Worm (Caenorhabditis elegans): ENCODE measurements around the gene sru-7.

The sru-7 gene

ce11 chrIV:8514546-8514945 is 22.2 kb downstream of the sru-7 start:
- TF ChIP-seq unc-62 (GFP tag; optimal IDR thresholded peaks at IDR 0.05) = no peak

ce11 chrIV:8519949-8520348 is 27.6 kb downstream of the sru-7 start:
- TF ChIP-seq unc-62 (GFP tag; optimal IDR thresholded peaks at IDR 0.05) = no peak

ce11 chrIV:8520594-8520993 is 28.3 kb downstream of the sru-7 start, which contains the start of gene pkg-2:
Gene pkg-2, plus strand, starts transcription at chrIV:8520894.
- no peak for TF ChIP-seq unc-62 (GFP tag; optimal IDR thresholded peaks at IDR 0.05)

ce11 chrIV:8523981-8524380 is 31.6 kb downstream of the sru-7 start:
- TF ChIP-seq unc-62 (GFP tag; optimal IDR thresholded peaks at IDR 0.05) = no peak

ce11 chrIV:8526050-8526449 is 33.7 kb downstream of the sru-7 start:
- no peak for TF ChIP-seq unc-62 (GFP tag; optimal IDR thresholded peaks at IDR 0.05)

ce11 chrIV:8526579-8526978 is 34.2 kb downstream of the sru-7 start:
- no peak for TF ChIP-seq unc-62 (GFP tag; optimal IDR thresholded peaks at IDR 0.05)

- TF ChIP-seq unc-62 (GFP tag; optimal IDR thresholded peaks at IDR 0.05) = no peak
These were observed 35.3 kb downstream of the sru-7 start for ce11 chrIV:8527598-8528012.

ce11 chrIV:8528345-8528744 is 36.0 kb downstream of the sru-7 start:
- TF ChIP-seq unc-62 (GFP tag; optimal IDR thresholded peaks at IDR 0.05) = no peak

- no peak for TF ChIP-seq unc-62 (GFP tag; optimal IDR thresholded peaks at IDR 0.05)
These were observed 36.7 kb downstream of the sru-7 start for ce11 chrIV:8529039-8529438.

ce11 chrIV:8530042-8531027 is 38.0 kb downstream of the sru-7 start:
- TF ChIP-seq unc-62 (GFP tag; optimal IDR thresholded peaks at IDR 0.05) = no peak

ce11 chrIV:8532024-8532423 is 39.7 kb downstream of the sru-7 start:
- TF ChIP-seq unc-62 (GFP tag; optimal IDR thresholded peaks at IDR 0.05) = no peak

- no peak for TF ChIP-seq unc-62 (GFP tag; optimal IDR thresholded peaks at IDR 0.05)
These were observed 40.5 kb downstream of the sru-7 start for ce11 chrIV:8532796-8533195.

ce11 chrIV:8534189-8534588 is 41.8 kb downstream of the sru-7 start:
- TF ChIP-seq unc-62 (GFP tag; optimal IDR thresholded peaks at IDR 0.05) = no peak

ce11 chrIV:8534997-8535414 is 42.7 kb downstream of the sru-7 start:
- no peak for TF ChIP-seq unc-62 (GFP tag; optimal IDR thresholded peaks at IDR 0.05)

- TF ChIP-seq unc-62 (GFP tag; optimal IDR thresholded peaks at IDR 0.05) = no peak
These were observed 43.6 kb downstream of the sru-7 start for ce11 chrIV:8535946-8536345.

- TF ChIP-seq unc-62 (GFP tag; optimal IDR thresholded peaks at IDR 0.05) = no peak
These were observed 45.8 kb downstream of the sru-7 start for ce11 chrIV:8538011-8538658.

ce11 chrIV:8538659-8539173 is 46.4 kb downstream of the sru-7 start, which contains the start of gene hyl-1:
Gene hyl-1, plus strand, starts transcription at chrIV:8539123.
- TF ChIP-seq unc-62 (GFP tag; optimal IDR thresholded peaks at IDR 0.05) = no peak
